Worm (Caenorhabditis elegans) whole organism, L4 larva: ENCODE data around the gene mesp-1.

ENCODE experiments used
- F49E8.2 ChIP-seq: sonication (generic microtip); optimal IDR thresholded peaks from 2 replicates; lab custom pipeline; 2016; ENCODE audit warnings: missing compliant biosample characterization, mild to moderate bottlenecking, missing genetic modification characterization, borderline replicate concordance
- T20F7.1 ChIP-seq: fragments of 200-800 bp; sonication (Bioruptor generic); optimal IDR thresholded peaks from 2 replicates; lab custom pipeline; 2018; ENCODE audit warnings: mild to moderate bottlenecking, missing genetic modification characterization, missing compliant biosample characterization
- Y105C5A.15 ChIP-seq: fragments of 200-800 bp; sonication (Bioruptor generic); IDR thresholded peaks from 2 replicates; pipeline ENCODE4 v1.3.6; 2022; ENCODE audit warnings: missing genetic modification characterization, missing compliant biosample characterization
- Y48G9A.11 ChIP-seq: fragments of 200-800 bp; sonication (Bioruptor generic); IDR thresholded peaks from 2 replicates; pipeline ENCODE4 v1.3.6; 2022; ENCODE audit warnings: missing genetic modification reagents, missing genetic modification characterization, missing compliant biosample characterization
- Y5F2A.4 ChIP-seq: fragments of 200-800 bp; sonication (Bioruptor generic); optimal IDR thresholded peaks from 2 replicates; lab custom pipeline; 2018; ENCODE audit warnings: mild to moderate bottlenecking, missing genetic modification characterization, missing compliant biosample characterization
- ZK337.2 ChIP-seq: fragments of 200-800 bp; sonication (Bioruptor generic); IDR thresholded peaks from 2 replicates; pipeline ENCODE4 v1.3.6; 2022; ENCODE audit warnings: missing genetic modification reagents, missing genetic modification characterization, missing compliant biosample characterization
- ZK546.5 ChIP-seq, 2 experiments: sonication (generic microtip); optimal IDR thresholded peaks; 2 replicates each; lab custom pipeline; 2017; ENCODE audit warnings: missing biosample characterization in 2 of 2, missing genetic modification characterization in 2 of 2
- aha-1 ChIP-seq: fragments of 150-350 bp; peaks from one replicate; lab custom pipeline; 2014; ENCODE audit warnings: missing biosample characterization, missing genetic modification characterization
- ama-1 ChIP-seq: fragments of 150-350 bp; optimal IDR thresholded peaks from 2 replicates; lab custom pipeline; 2014; ENCODE audit warnings: inconsistent platforms, mixed read lengths
- ceh-32 ChIP-seq: sonication (generic microtip); optimal IDR thresholded peaks from 2 replicates; lab custom pipeline; 2016; ENCODE audit warnings: mild to moderate bottlenecking, missing genetic modification characterization, missing compliant biosample characterization; ENCODE audit not compliant: poor library complexity
- daf-12 ChIP-seq: fragments of 150-350 bp; optimal IDR thresholded peaks from 2 replicates; lab custom pipeline; 2014; ENCODE audit warnings: missing biosample characterization, missing genetic modification reagents, missing genetic modification characterization
- daf-16 ChIP-seq, 3 experiments: sonication (generic microtip); optimal IDR thresholded peaks; 2 replicates each; lab custom pipeline; 2016 to 2017; ENCODE audit warnings: missing genetic modification characterization in 3 of 3, missing genetic modification reagents in 3 of 3, mild to moderate bottlenecking in 2 of 3, missing compliant biosample characterization in 2 of 3, missing biosample characterization in 1 of 3, moderate library complexity in 1 of 3
- dmd-6 ChIP-seq: fragments of 200-800 bp; sonication (Bioruptor generic); IDR thresholded peaks from 2 replicates; pipeline ENCODE4 v1.3.6; 2022; ENCODE audit warnings: missing genetic modification reagents, missing genetic modification characterization, missing compliant biosample characterization
- dve-1 ChIP-seq: sonication (generic microtip); optimal IDR thresholded peaks from 2 replicates; lab custom pipeline; 2017; ENCODE audit warnings: antibody characterized with exemption, mild to moderate bottlenecking, missing genetic modification characterization, missing compliant biosample characterization; ENCODE audit not compliant: insufficient read depth
- egl-27 ChIP-seq: sonication (generic microtip); optimal IDR thresholded peaks from 3 replicates; lab custom pipeline; 2017; ENCODE audit warnings: missing biosample characterization, missing genetic modification reagents, missing genetic modification characterization
- hlh-11 ChIP-seq: fragments of 200-800 bp; sonication (Bioruptor generic); optimal IDR thresholded peaks from 2 replicates; lab custom pipeline; 2018; ENCODE audit warnings: mild to moderate bottlenecking, missing genetic modification characterization, missing compliant biosample characterization
- hlh-30 ChIP-seq: sonication (generic microtip); optimal IDR thresholded peaks from 2 replicates; lab custom pipeline; 2017; ENCODE audit warnings: antibody characterized with exemption, mild to moderate bottlenecking, missing genetic modification characterization, missing compliant biosample characterization; ENCODE audit not compliant: insufficient read depth
- hmg-1.1 ChIP-seq: fragments of 200-800 bp; sonication (Bioruptor generic); IDR thresholded peaks from 2 replicates; pipeline ENCODE4 v1.3.6; 2022; ENCODE audit warnings: missing genetic modification reagents, missing genetic modification characterization, missing compliant biosample characterization
- lim-7 ChIP-seq: fragments of 200-800 bp; sonication (Bioruptor generic); IDR thresholded peaks from 2 replicates; pipeline ENCODE4 v1.3.6; 2022; ENCODE audit warnings: missing genetic modification characterization, missing compliant biosample characterization
- lin-1 ChIP-seq: fragments of 200-800 bp; sonication (Bioruptor generic); IDR thresholded peaks from 2 replicates; pipeline ENCODE4 v1.3.6; 2022; ENCODE audit warnings: missing genetic modification reagents, missing genetic modification characterization, missing compliant biosample characterization
- lin-38 ChIP-seq: fragments of 200-800 bp; sonication (Bioruptor generic); IDR thresholded peaks from 2 replicates; pipeline ENCODE4 v1.3.6; 2022; ENCODE audit warnings: missing genetic modification reagents, missing genetic modification characterization, missing compliant biosample characterization
- lir-3 ChIP-seq: sonication (generic microtip); optimal IDR thresholded peaks from 2 replicates; lab custom pipeline; 2016; ENCODE audit warnings: mild to moderate bottlenecking, missing genetic modification characterization, missing compliant biosample characterization
- mep-1 ChIP-seq: fragments of 150-350 bp; sonication (generic microtip); optimal IDR thresholded peaks from 3 replicates; lab custom pipeline; 2014; ENCODE audit warnings: missing biosample characterization, missing genetic modification characterization
- nhr-10 ChIP-seq: fragments of 150-350 bp; optimal IDR thresholded peaks from 2 replicates; lab custom pipeline; 2014; ENCODE audit warnings: missing biosample characterization, missing genetic modification characterization
- nhr-237 ChIP-seq: sonication (generic microtip); optimal IDR thresholded peaks from 2 replicates; lab custom pipeline; 2017; ENCODE audit warnings: missing biosample characterization, missing genetic modification characterization
- nhr-28 ChIP-seq: fragments of 150-350 bp; optimal IDR thresholded peaks from 2 replicates; lab custom pipeline; 2014; ENCODE audit warnings: missing biosample characterization, missing genetic modification characterization
- nhr-48 ChIP-seq: sonication (generic microtip); optimal IDR thresholded peaks from 2 replicates; lab custom pipeline; 2016; ENCODE audit warnings: mild to moderate bottlenecking, missing genetic modification characterization, missing compliant biosample characterization
- nhr-6 ChIP-seq: fragments of 150-350 bp; optimal IDR thresholded peaks from 2 replicates; lab custom pipeline; 2014; ENCODE audit warnings: missing biosample characterization, missing genetic modification characterization
- nhr-77 ChIP-seq: fragments of 150-350 bp; optimal IDR thresholded peaks from 2 replicates; lab custom pipeline; 2014; ENCODE audit warnings: missing biosample characterization, missing genetic modification characterization
- php-3 ChIP-seq: fragments of 200-800 bp; sonication (Bioruptor generic); IDR thresholded peaks from 2 replicates; pipeline ENCODE4 v1.3.6; 2022; ENCODE audit warnings: missing genetic modification reagents, missing genetic modification characterization, missing compliant biosample characterization
- pqm-1 ChIP-seq: sonication (generic microtip); optimal IDR thresholded peaks from 2 replicates; lab custom pipeline; 2017; ENCODE audit warnings: missing biosample characterization, missing genetic modification characterization
- rbr-2 ChIP-seq: sonication (generic microtip); optimal IDR thresholded peaks from 2 replicates; lab custom pipeline; 2016; ENCODE audit warnings: missing genotype, missing genetic modification characterization, missing compliant biosample characterization
- snpc-1.2 ChIP-seq: fragments of 200-800 bp; sonication (Bioruptor generic); IDR thresholded peaks from 2 replicates; pipeline ENCODE4 v1.3.6; 2022; ENCODE audit warnings: missing genetic modification reagents, missing genetic modification characterization, missing compliant biosample characterization
- tra-1 ChIP-seq: fragments of 200-800 bp; sonication (Bioruptor generic); IDR thresholded peaks from 2 replicates; pipeline ENCODE4 v1.3.6; 2022; ENCODE audit warnings: missing genetic modification reagents, missing genetic modification characterization, missing compliant biosample characterization
- zfp-3 ChIP-seq: fragments of 200-800 bp; sonication (Bioruptor generic); conservative IDR thresholded peaks from 2 replicates; pipeline ENCODE4 v1.3.6; 2022; ENCODE audit warnings: missing genetic modification reagents, missing genetic modification characterization, missing compliant biosample characterization
- zip-11 ChIP-seq: fragments of 200-800 bp; sonication (Bioruptor generic); IDR thresholded peaks from 2 replicates; pipeline ENCODE4 v1.3.6; 2022; ENCODE audit warnings: missing genetic modification characterization, missing compliant biosample characterization
- zip-2 ChIP-seq: fragments of 150-350 bp; optimal IDR thresholded peaks from 2 replicates; lab custom pipeline; 2014; ENCODE audit warnings: missing biosample characterization, missing genetic modification characterization

Gene mesp-1

ce11 chrIV:8538011-8538658 lies 39.0 kb downstream of the mesp-1 start (continued):
- TF ChIP-seq php-3 (GFP tag; lab: Robert Waterston, UW) = no peak
- no peak for TF ChIP-seq lim-7
- TF ChIP-seq daf-12 = no peak
- peak; percentile 9; the same call in 1 of the 2 replicates for TF ChIP-seq tra-1
- no peak for TF ChIP-seq nhr-6
- TF ChIP-seq zip-2 = no peak
- TF ChIP-seq nhr-237 (tag; lab: Kevin White, UChicago) = no peak
- TF ChIP-seq rbr-2 (tag; lab: Kevin White, UChicago) = no peak
- TF ChIP-seq Y5F2A.4 (GFP tag; lab: Kevin White, UChicago) = no peak
- TF ChIP-seq hlh-11 (tag; lab: Kevin White, UChicago) = no peak
- TF ChIP-seq aha-1 (tag; lab: Kevin White, UChicago) = peak; percentile 89
- TF ChIP-seq nhr-10 (tag; lab: Kevin White, UChicago) = no peak
- 0 out of 2 replicates have a peak, but pooled peaks have one; percentile 14 for TF ChIP-seq Y105C5A.15 (GFP tag; lab: Robert Waterston, UW)
- no peak for TF ChIP-seq dmd-6
- TF ChIP-seq zfp-3 (GFP tag; lab: Robert Waterston, UW) = 0 out of 2 replicates have a peak, but pooled peaks have one; percentile 16
- TF ChIP-seq hmg-1.1 (GFP tag; lab: Robert Waterston, UW) = no peak
- no peak for TF ChIP-seq egl-27 (tag; lab: Kevin White, UChicago)
- TF ChIP-seq mep-1 = peak; percentile 61
- no peak for TF ChIP-seq nhr-28
- TF ChIP-seq T20F7.1 = peak; percentile 4
- TF ChIP-seq nhr-48 = no peak
- 0 out of 2 replicates have a peak, but pooled peaks have one; percentile 33 for TF ChIP-seq ZK337.2 (GFP tag; lab: Robert Waterston, UW)
- no peak for TF ChIP-seq ama-1
- peak; percentile 24 for TF ChIP-seq dve-1 (tag; lab: Kevin White, UChicago)

- TF ChIP-seq ZK546.5 (tag; optimal IDR thresholded peaks at IDR 0.05; lab: Kevin White, UChicago) (no peak), snpc-1.2 (GFP tag; lab: Robert Waterston, UW) (peak; percentile 65), aha-1 (tag; lab: Kevin White, UChicago) (peak; percentile 78), F49E8.2 (tag; lab: Kevin White, UChicago) (no peak), ceh-32 (tag; lab: Kevin White, UChicago) (no peak), zip-11 (GFP tag; lab: Robert Waterston, UW) (0 out of 2 replicates have a peak, but pooled peaks have one; percentile 19), lin-38 (GFP tag; lab: Robert Waterston, UW) (peak; percentile 40; the same call in 1 of the 2 replicates), hlh-30 (tag; lab: Kevin White, UChicago) (no peak)
Measured at ce11 chrIV:8538659-8539173, 39.6 kb downstream of the mesp-1 start, which contains the start of gene hyl-1. Gene hyl-1 (plus strand): TSS chrIV:8539123.

ce11 chrIV:8539645-8540044 lies 40.5 kb downstream of the mesp-1 start:
- peak; percentile 94 for TF ChIP-seq pqm-1 (tag; lab: Kevin White, UChicago)
- TF ChIP-seq dmd-6 = peak; percentile 80
- TF ChIP-seq rbr-2 (tag; lab: Kevin White, UChicago) = no peak
- peak; percentile 81 for TF ChIP-seq nhr-28
- no peak for TF ChIP-seq daf-16 (GFP tag; optimal IDR thresholded peaks at IDR 0.05; lab: Kevin White, UChicago)
- TF ChIP-seq daf-16 (tag; optimal IDR thresholded peaks at IDR 0.05; lab: Kevin White, UChicago) = peak; percentile 21
- peak; percentile 43 for TF ChIP-seq dve-1 (tag; lab: Kevin White, UChicago)
- peak; percentile 1 for TF ChIP-seq hlh-30 (tag; lab: Kevin White, UChicago)
- no peak for TF ChIP-seq lir-3 (tag; lab: Kevin White, UChicago)
- TF ChIP-seq php-3 (GFP tag; lab: Robert Waterston, UW) = peak; percentile 53
- TF ChIP-seq hlh-11 (tag; lab: Kevin White, UChicago) = peak; percentile 36
- TF ChIP-seq lin-1 = no peak
- TF ChIP-seq Y48G9A.11 (GFP tag; lab: Robert Waterston, UW) = no peak
- TF ChIP-seq nhr-77 = peak; percentile 24
